Fruit fly (Drosophila melanogaster): ENCODE data around the gene CG7290.

DNA sequence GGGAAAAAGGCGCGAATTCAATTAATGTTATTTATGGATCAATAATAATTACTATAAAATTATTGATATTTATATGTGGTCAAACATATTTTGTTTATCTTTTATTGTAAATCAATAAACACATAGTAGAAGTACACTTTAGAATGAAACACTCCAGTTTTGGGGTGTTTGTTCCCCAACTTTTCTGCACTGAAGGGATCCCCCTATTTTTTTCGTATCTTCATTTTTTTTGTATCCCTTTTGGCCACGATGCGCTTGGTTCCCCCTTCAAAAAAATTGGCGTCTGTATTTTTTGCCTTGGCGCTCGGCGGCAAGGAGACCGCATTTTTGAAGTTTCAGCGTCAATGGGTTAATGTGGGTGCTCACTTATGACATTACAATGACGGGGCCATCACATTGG, 34.9 kb upstream of the CG7290 start, which contains the start of gene Clc:
- TF ChIP-seq Sox102F (GFP tag; optimal IDR thresholded peaks at IDR 0.05) (no peak), CG6854 (GFP tag; optimal IDR thresholded peaks at IDR 0.05) (no peak), Eip78C (GFP tag) (no peak), fd59A (GFP tag; optimal IDR thresholded peaks at IDR 0.05) (no peak), CG6276 (GFP tag; optimal IDR thresholded peaks at IDR 0.05) (no peak), CG6808 (GFP tag; optimal IDR thresholded peaks at IDR 0.05) (no peak), CG8319 (GFP tag; optimal IDR thresholded peaks at IDR 0.05) (no peak), CG16779 (tag; optimal IDR thresholded peaks at IDR 0.05) (no peak), fd85E (GFP tag; optimal IDR thresholded peaks at IDR 0.05) (no peak), Lpt (GFP tag; optimal IDR thresholded peaks at IDR 0.05) (no peak), acj6 (GFP tag; optimal IDR thresholded peaks at IDR 0.05) (no peak), Hr38 (GFP tag; optimal IDR thresholded peaks at IDR 0.05) (no peak), CG6163 (GFP tag; IDR thresholded peaks at IDR 0.05) (no peak)

All from whole organism, prepupa.